Fruit fly (Drosophila melanogaster): ENCODE measurements around the gene mtSSB.

The mtSSB gene

dm6 chr3R:16251270-16251925 lies 46.3 kb upstream of the mtSSB start:
- TF ChIP-seq Eip93F (GFP tag; optimal IDR thresholded peaks at IDR 0.05): no peak
- peak; percentile 59 for TF ChIP-seq svp (GFP tag)

dm6 chr3R:16249829-16250814 lies 45.1 kb upstream of the mtSSB start:
- TF ChIP-seq Blimp-1 (GFP tag; optimal IDR thresholded peaks at IDR 0.05) (peak; percentile 30), CG3919 (GFP tag; optimal IDR thresholded peaks at IDR 0.05) (peak; percentile 65), Eip93F (GFP tag; optimal IDR thresholded peaks at IDR 0.05) (peak; percentile 62), CG8319 (GFP tag; optimal IDR thresholded peaks at IDR 0.05) (no peak), CG9139 (GFP tag; optimal IDR thresholded peaks at IDR 0.05) (peak; percentile 65), Sox102F (GFP tag; optimal IDR thresholded peaks at IDR 0.05) (peak; percentile 71), CG15336 (GFP tag; IDR thresholded peaks at IDR 0.05) (no peak), Lpt (GFP tag; optimal IDR thresholded peaks at IDR 0.05) (peak; percentile 76), topi (GFP tag; optimal IDR thresholded peaks at IDR 0.05) (peak; percentile 53), dac (GFP tag; optimal IDR thresholded peaks at IDR 0.05) (peak; percentile 29), Ets21C (GFP tag; optimal IDR thresholded peaks at IDR 0.05) (peak; percentile 40), CG32006 (GFP tag; optimal IDR thresholded peaks at IDR 0.05) (peak; percentile 64), CG1621 (tag; optimal IDR thresholded peaks at IDR 0.05) (peak; percentile 29), ss (GFP tag; optimal IDR thresholded peaks at IDR 0.05) (peak; percentile 74 to 85), spab (GFP tag; optimal IDR thresholded peaks at IDR 0.05) (peak; percentile 42), Smox (GFP tag; optimal IDR thresholded peaks at IDR 0.05) (peak; percentile 29), Hr39 (GFP tag; optimal IDR thresholded peaks at IDR 0.05) (peak; percentile 69), svp (GFP tag) (peak; percentile 94), fd85E (GFP tag; optimal IDR thresholded peaks at IDR 0.05) (no peak), Eip78C (GFP tag) (peak; percentile 78), Eip75B (GFP tag; optimal IDR thresholded peaks at IDR 0.05) (peak; percentile 63), CG6808 (GFP tag; optimal IDR thresholded peaks at IDR 0.05) (peak; percentile 64), cyc (GFP tag; optimal IDR thresholded peaks at IDR 0.05) (peak; percentile 59), OdsH (GFP tag; optimal IDR thresholded peaks at IDR 0.05) (peak; percentile 65), fkh (GFP tag; optimal IDR thresholded peaks at IDR 0.05) (peak; percentile 96), vri (GFP tag; optimal IDR thresholded peaks at IDR 0.05) (peak; percentile 91), CG6854 (GFP tag; optimal IDR thresholded peaks at IDR 0.05) (peak; percentile 79), dsx (GFP tag; optimal IDR thresholded peaks at IDR 0.05; ENCODE audit: poor library complexity, severe bottlenecking) (peak; percentile 55), salr (GFP tag; optimal IDR thresholded peaks at IDR 0.05) (peak in 1 of 2 experiments; percentile 26), CG6792 (GFP tag; optimal IDR thresholded peaks at IDR 0.05) (peak; percentile 76), CG6276 (GFP tag; optimal IDR thresholded peaks at IDR 0.05) (peak; percentile 35), Met (GFP tag; optimal IDR thresholded peaks at IDR 0.05) (peak; percentile 49), CG10631 (GFP tag; optimal IDR thresholded peaks at IDR 0.05) (peak; percentile 40), pdm3 (GFP tag; optimal IDR thresholded peaks at IDR 0.05) (peak; percentile 51), CG8632 (GFP tag; optimal IDR thresholded peaks at IDR 0.05) (no peak), Hr38 (GFP tag; optimal IDR thresholded peaks at IDR 0.05) (no peak), Sox15 (GFP tag; optimal IDR thresholded peaks at IDR 0.05) (peak; percentile 36), Gug (GFP tag; IDR thresholded peaks at IDR 0.05) (no peak), CG3032 (tag; optimal IDR thresholded peaks at IDR 0.05) (peak; percentile 37), Sox14 (GFP tag; optimal IDR thresholded peaks at IDR 0.05) (peak; percentile 65), esn (GFP tag; optimal IDR thresholded peaks at IDR 0.05) (peak; percentile 58), acj6 (GFP tag; optimal IDR thresholded peaks at IDR 0.05) (peak; percentile 65), CG7368 (GFP tag; optimal IDR thresholded peaks at IDR 0.05) (peak; percentile 59), CG11294 (GFP tag; IDR thresholded peaks at IDR 0.05) (no peak), Hr4 (GFP tag; optimal IDR thresholded peaks at IDR 0.05) (peak; percentile 59), Ets96B (tag; optimal IDR thresholded peaks at IDR 0.05) (peak; percentile 29)
